Worm (Caenorhabditis elegans): ENCODE data around the gene K07H8.7.

- TF ChIP-seq F13H6.1 (tag; optimal IDR thresholded peaks at IDR 0.05): no peak
- no peak for TF ChIP-seq pqm-1 (tag; optimal IDR thresholded peaks at IDR 0.05)
- no peak for TF ChIP-seq nfya-1 (tag; optimal IDR thresholded peaks at IDR 0.05)
- TF ChIP-seq ceh-19 (GFP tag; optimal IDR thresholded peaks at IDR 0.05): no peak
- TF ChIP-seq fax-1 (tag; optimal IDR thresholded peaks at IDR 0.05): no peak
These were observed 18.4 kb downstream of the K07H8.7 start for ce11 chrIV:8241312-8241833.

Data from whole organism, late embryonic.